Fruit fly (Drosophila melanogaster): ENCODE measurements around the gene strat.

strat gene

dm6 chr2L:8364006-8364956 is 44.2 kb downstream of the strat start, which contains the start of the genes RpS13 and CSN8 (continued):
- TF ChIP-seq gem (tag; optimal IDR thresholded peaks at IDR 0.05) (peak; percentile 29), CG34376 (GFP tag; optimal IDR thresholded peaks at IDR 0.05) (peak; percentile 68), nmo (GFP tag; optimal IDR thresholded peaks at IDR 0.05) (peak; percentile 67), CG8290 (GFP tag; optimal IDR thresholded peaks at IDR 0.05) (no peak), CG8290 (tag; optimal IDR thresholded peaks at IDR 0.05) (peak in 1 of 2 experiments; percentile 36), Rx (GFP tag; IDR thresholded peaks at IDR 0.05) (no peak), nerfin-2 (GFP tag; IDR thresholded peaks at IDR 0.05; ENCODE audit: partially characterized antibody) (peak; percentile 80), CG2678 (tag; optimal IDR thresholded peaks at IDR 0.05) (peak; percentile 26), CG13775 (GFP tag; optimal IDR thresholded peaks at IDR 0.05) (peak; percentile 27), CG9817 (tag; optimal IDR thresholded peaks at IDR 0.05) (no peak), CHES-1-like (GFP tag; optimal IDR thresholded peaks at IDR 0.05) (peak; percentile 8), fd96Cb (tag; optimal IDR thresholded peaks at IDR 0.05) (no peak), sug (tag; optimal IDR thresholded peaks at IDR 0.05) (peak; percentile 55), CG13287 (GFP tag; IDR thresholded peaks at IDR 0.05; ENCODE audit: partially characterized antibody) (peak; percentile 96), CG2116 (GFP tag; optimal IDR thresholded peaks at IDR 0.05) (peak; percentile 98), chm (GFP tag; IDR thresholded peaks at IDR 0.05) (0 out of 2 replicates have a peak, but pooled peaks have one; percentile 4), CG17385 (GFP tag; optimal IDR thresholded peaks at IDR 0.05) (peak; percentile 29), CG12769 (tag; optimal IDR thresholded peaks at IDR 0.05) (no peak), mld (GFP tag; IDR thresholded peaks at IDR 0.05; ENCODE audit: partially characterized antibody) (peak; percentile 75; the same call in 2 of the 3 replicates), Ets97D (GFP tag; optimal IDR thresholded peaks at IDR 0.05) (peak; percentile 95), eve (GFP tag; optimal IDR thresholded peaks at IDR 0.05) (peak in 1 of 2 experiments; percentile 69), Mes4 (GFP tag; optimal IDR thresholded peaks at IDR 0.05) (peak; percentile 26), Dip3 (GFP tag; optimal IDR thresholded peaks at IDR 0.05) (peak; percentile 7), sqz (GFP tag; optimal IDR thresholded peaks at IDR 0.05) (peak; percentile 28), amos (GFP tag; IDR thresholded peaks at IDR 0.05; ENCODE audit: partially characterized antibody) (peak; percentile 93), hkb (optimal IDR thresholded peaks at IDR 0.05) (no peak), hkb (GFP tag; IDR thresholded peaks at IDR 0.05) (0 out of 2 replicates have a peak, but pooled peaks have one; percentile 12), BEAF-32 (GFP tag; optimal IDR thresholded peaks at IDR 0.05) (peak; percentile 96), CG1529 (GFP tag; optimal IDR thresholded peaks at IDR 0.05) (no peak), E2f2 (GFP tag; IDR thresholded peaks at IDR 0.05) (peak; percentile 39), CG8924 (tag; optimal IDR thresholded peaks at IDR 0.05) (peak; percentile 38), esg (GFP tag; conservative IDR thresholded peaks at IDR 0.05) (no peak), CG4820 (GFP tag; optimal IDR thresholded peaks at IDR 0.05) (no peak), tap (tag; optimal IDR thresholded peaks at IDR 0.05) (peak; percentile 11), CG16813 (GFP tag; IDR thresholded peaks at IDR 0.05; ENCODE audit: partially characterized antibody) (peak; percentile 95), CG31441 (GFP tag; IDR thresholded peaks at IDR 0.05) (peak; percentile 54; the same call in 1 of the 2 replicates), Rfx (GFP tag; IDR thresholded peaks at IDR 0.05) (peak; percentile 43), CG14710 (tag; optimal IDR thresholded peaks at IDR 0.05) (peak; percentile 75), Mad (GFP tag; optimal IDR thresholded peaks at IDR 0.05) (no peak), Vsx1 (GFP tag; optimal IDR thresholded peaks at IDR 0.05) (peak; percentile 46), sr (GFP tag; IDR thresholded peaks at IDR 0.05) (no peak), vnd (GFP tag; IDR thresholded peaks at IDR 0.05; ENCODE audit: partially characterized antibody) (peak; percentile 90), Nf-YA (GFP tag; IDR thresholded peaks at IDR 0.05) (no peak), az2 (GFP tag; optimal IDR thresholded peaks at IDR 0.05) (no peak), CG7357 (GFP tag; IDR thresholded peaks at IDR 0.05) (0 out of 3 replicates have a peak, but pooled peaks have one; percentile 11), Side (GFP tag; optimal IDR thresholded peaks at IDR 0.05) (no peak), CG3726 (GFP tag; IDR thresholded peaks at IDR 0.05) (no peak), CG15479 (GFP tag; optimal IDR thresholded peaks at IDR 0.05) (no peak)

Measured in whole organism, embryonic.